Fruit fly (Drosophila melanogaster): ENCODE results near the gene Dhfr.

Gene Dhfr

dm6 chr3R:16524178-16524577 is 43.2 kb downstream of the Dhfr start (continued):
- TF ChIP-seq Antp (GFP tag; optimal IDR thresholded peaks at IDR 0.05) (no peak), CG9817 (tag; optimal IDR thresholded peaks at IDR 0.05) (peak; percentile 38), NC2β (GFP tag; optimal IDR thresholded peaks at IDR 0.05) (peak; percentile 35), HLH4C (GFP tag; IDR thresholded peaks at IDR 0.05; ENCODE audit: partially characterized antibody) (no peak), slou (GFP tag; optimal IDR thresholded peaks at IDR 0.05) (peak; percentile 18), inv (GFP tag; IDR thresholded peaks at IDR 0.05; ENCODE audit: partially characterized antibody) (no peak), gt (GFP tag; IDR thresholded peaks at IDR 0.05) (peak; percentile 14; the same call in 1 of the 2 replicates), sd (tag; optimal IDR thresholded peaks at IDR 0.05) (peak; percentile 38), org-1 (GFP tag; optimal IDR thresholded peaks at IDR 0.05) (no peak), Rfx (GFP tag; IDR thresholded peaks at IDR 0.05) (no peak), luna (GFP tag; optimal IDR thresholded peaks at IDR 0.05) (no peak), bsh (GFP tag; optimal IDR thresholded peaks at IDR 0.05) (peak in 1 of 2 experiments; percentile 86), pfk (GFP tag; optimal IDR thresholded peaks at IDR 0.05) (no peak), CG1602 (GFP tag; optimal IDR thresholded peaks at IDR 0.05) (no peak), ase (GFP tag; IDR thresholded peaks at IDR 0.05) (peak; percentile 73; the same call in 2 of the 3 replicates), MBD-R2 (GFP tag; IDR thresholded peaks at IDR 0.05) (peak; percentile 22; the same call in 1 of the 2 replicates), lilli (GFP tag; optimal IDR thresholded peaks at IDR 0.05) (no peak), Scr (GFP tag; IDR thresholded peaks at IDR 0.05; ENCODE audit: partially characterized antibody) (no peak), tgo (GFP tag; IDR thresholded peaks at IDR 0.05) (peak; percentile 70), stc (GFP tag; IDR thresholded peaks at IDR 0.05) (peak; percentile 86), fd3F (GFP tag; optimal IDR thresholded peaks at IDR 0.05) (no peak), ash1 (GFP tag; optimal IDR thresholded peaks at IDR 0.05) (no peak), CG12299 (tag; optimal IDR thresholded peaks at IDR 0.05) (peak; percentile 26), GATAe (GFP tag; conservative IDR thresholded peaks at IDR 0.05) (no peak), z (GFP tag; IDR thresholded peaks at IDR 0.05) (no peak), bab2 (GFP tag; optimal IDR thresholded peaks at IDR 0.05) (no peak), trh (GFP tag; optimal IDR thresholded peaks at IDR 0.05) (no peak), CG14667 (GFP tag; IDR thresholded peaks at IDR 0.05) (peak; percentile 52; the same call in 1 of the 2 replicates), Abd-B (GFP tag; optimal IDR thresholded peaks at IDR 0.05) (peak; percentile 35), D (optimal IDR thresholded peaks at IDR 0.05) (no peak), D (GFP tag; optimal IDR thresholded peaks at IDR 0.05) (peak; percentile 65)

- TF ChIP-seq CG17328 (GFP tag; IDR thresholded peaks at IDR 0.05), result peak; percentile 61
- TF ChIP-seq Opbp (GFP tag; IDR thresholded peaks at IDR 0.05; ENCODE audit: partially characterized antibody), result no peak
- peak; percentile 11 for TF ChIP-seq CG17912 (GFP tag; optimal IDR thresholded peaks at IDR 0.05)
- TF ChIP-seq CG7357 (GFP tag; IDR thresholded peaks at IDR 0.05), result no peak
- no peak for TF ChIP-seq MESR4 (GFP tag; optimal IDR thresholded peaks at IDR 0.05)
- peak; percentile 39 for TF ChIP-seq croc (GFP tag; conservative IDR thresholded peaks at IDR 0.05)
- TF ChIP-seq CG2129 (GFP tag; IDR thresholded peaks at IDR 0.05; ENCODE audit: partially characterized antibody), result no peak
- TF ChIP-seq CG2116 (GFP tag; optimal IDR thresholded peaks at IDR 0.05), result peak; percentile 15
- TF ChIP-seq ewg (GFP tag; optimal IDR thresholded peaks at IDR 0.05), result peak; percentile 24
- no peak for TF ChIP-seq CG3838 (GFP tag; optimal IDR thresholded peaks at IDR 0.05)
- TF ChIP-seq Optix (GFP tag; IDR thresholded peaks at IDR 0.05), result peak; percentile 50; the same call in 1 of the 3 replicates
- TF ChIP-seq NC2α (GFP tag; optimal IDR thresholded peaks at IDR 0.05), result peak; percentile 40
- TF ChIP-seq pzg (GFP tag; optimal IDR thresholded peaks at IDR 0.05), result no peak
- no peak for TF ChIP-seq h (optimal IDR thresholded peaks at IDR 0.05)
- TF ChIP-seq Mad (GFP tag; optimal IDR thresholded peaks at IDR 0.05), result peak; percentile 37
- TF ChIP-seq Dip3 (GFP tag; optimal IDR thresholded peaks at IDR 0.05), result no peak
- TF ChIP-seq az2 (GFP tag; optimal IDR thresholded peaks at IDR 0.05), result no peak
- TF ChIP-seq dati (GFP tag; IDR thresholded peaks at IDR 0.05), result no peak
- TF ChIP-seq CG4424 (GFP tag; optimal IDR thresholded peaks at IDR 0.05), result peak; percentile 15
- TF ChIP-seq CG7556 (GFP tag; optimal IDR thresholded peaks at IDR 0.05), result peak; percentile 52
- peak; percentile 48 for TF ChIP-seq CoRest (tag; optimal IDR thresholded peaks at IDR 0.05)
- no peak; the same call in 2 of the 3 replicates for TF ChIP-seq row (GFP tag; IDR thresholded peaks at IDR 0.05)
Observed at dm6 chr3R:16524593-16525111, 43.7 kb downstream of the Dhfr start.
